Fruit fly (Drosophila melanogaster) whole organism, adult: ENCODE measurements around the gene SkpE.

Experiments used
- CG14711 ChIP-seq: fragments of 200-800 bp; sonication (Bioruptor generic); optimal IDR thresholded peaks from 2 replicates; lab custom pipeline; 2018; ENCODE audit warnings: missing biosample characterization, mild to moderate bottlenecking, missing genetic modification characterization, moderate library complexity
- CG1620 ChIP-seq: fragments of 200-800 bp; sonication (Bioruptor generic); optimal IDR thresholded peaks from 2 replicates; lab custom pipeline; 2016; ENCODE audit warnings: missing biosample characterization, missing genetic modification characterization
- CG5204 ChIP-seq: fragments of 200-800 bp; sonication (Bioruptor generic); optimal IDR thresholded peaks from 2 replicates; lab custom pipeline; 2016; ENCODE audit warnings: missing biosample characterization, missing genetic modification characterization
- CG7045 ChIP-seq: fragments of 200-800 bp; sonication (Bioruptor generic); optimal IDR thresholded peaks from 2 replicates; lab custom pipeline; 2017; ENCODE audit warnings: missing biosample characterization, mild to moderate bottlenecking, missing genetic modification characterization
- CG7101 ChIP-seq: fragments of 200-800 bp; sonication (Bioruptor generic); optimal IDR thresholded peaks from 2 replicates; lab custom pipeline; 2018; ENCODE audit warnings: missing biosample characterization, mild to moderate bottlenecking, missing genetic modification characterization, moderate library complexity
- Crg-1 ChIP-seq: fragments of 200-800 bp; sonication (Bioruptor generic); optimal IDR thresholded peaks from 2 replicates; lab custom pipeline; 2016; ENCODE audit warnings: missing biosample characterization, missing genetic modification characterization
- Mnt ChIP-seq: fragments of 200-800 bp; sonication (Bioruptor generic); optimal IDR thresholded peaks from 2 replicates; lab custom pipeline; 2016; ENCODE audit warnings: missing biosample characterization, mild to moderate bottlenecking, missing genetic modification characterization
- ovo ChIP-seq: fragments of 200-800 bp; sonication (Bioruptor generic); optimal IDR thresholded peaks from 2 replicates; lab custom pipeline; 2016; ENCODE audit warnings: missing biosample characterization, missing genetic modification characterization
- pad ChIP-seq: fragments of 200-800 bp; sonication (Bioruptor generic); optimal IDR thresholded peaks from 3 replicates; lab custom pipeline; 2017; ENCODE audit warnings: missing biosample characterization, missing genetic modification characterization, mild to moderate bottlenecking, moderate library complexity, missing genetic modification reagents
- tj ChIP-seq: fragments of 200-800 bp; sonication (Bioruptor generic); optimal IDR thresholded peaks from 3 replicates; lab custom pipeline; 2017; ENCODE audit warnings: missing biosample characterization, mild to moderate bottlenecking, missing genetic modification characterization, moderate library complexity

dm6 chrX:19851095-19851988 is 27.5 kb upstream of the SkpE start:
- TF ChIP-seq CG7101 (tag; lab: Kevin White, UChicago) (no peak), CG1620 (GFP tag; lab: Kevin White, UChicago) (no peak), CG7045 (GFP tag; lab: Kevin White, UChicago) (no peak), Crg-1 (GFP tag; lab: Kevin White, UChicago) (no peak), Mnt (GFP tag; lab: Kevin White, UChicago) (no peak), CG14711 (tag; lab: Kevin White, UChicago) (no peak), ovo (GFP tag; lab: Kevin White, UChicago) (peak; percentile 39), tj (peak; percentile 99), CG5204 (GFP tag; lab: Kevin White, UChicago) (no peak), pad (peak; percentile 95)
